Fruit fly (Drosophila melanogaster): Measurements from ENCODE around the gene subdued.
A peak's percentile ranks its signal among the peaks of the same experiment; 100 is the strongest.

Gene subdued

DNA sequence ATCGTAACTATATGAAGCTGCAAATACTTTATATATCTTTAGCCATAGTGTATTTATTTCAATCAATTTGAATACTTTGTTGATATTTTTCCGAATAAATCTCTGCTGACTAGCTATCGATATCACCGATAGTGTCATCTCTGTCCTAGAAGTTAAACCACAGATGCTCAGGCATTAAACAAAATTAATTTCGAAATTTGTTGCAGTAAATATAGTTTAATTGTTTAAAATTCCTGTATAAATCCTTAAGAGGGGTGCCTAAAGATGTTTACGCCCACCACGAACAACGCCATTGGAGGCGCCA is 2.3 kb upstream of the subdued start, which contains the start of gene Nup58 (continued):
- no peak for TF ChIP-seq CG6175 (GFP tag; IDR thresholded peaks at IDR 0.05)
- no peak for TF ChIP-seq CG8359 (GFP tag; optimal IDR thresholded peaks at IDR 0.05; ENCODE audit: borderline replicate concordance)
- TF ChIP-seq Lhr (GFP tag; optimal IDR thresholded peaks at IDR 0.05), result no peak
- no peak for TF ChIP-seq CG4617 (GFP tag; optimal IDR thresholded peaks at IDR 0.05; ENCODE audit: borderline replicate concordance)
- TF ChIP-seq Side (GFP tag; optimal IDR thresholded peaks at IDR 0.05), result no peak
- peak; percentile 88 for TF ChIP-seq Dll (GFP tag; IDR thresholded peaks at IDR 0.05; ENCODE audit: partially characterized antibody)
- no peak for TF ChIP-seq CG13624 (GFP tag; optimal IDR thresholded peaks at IDR 0.05)
- TF ChIP-seq Oli (tag; optimal IDR thresholded peaks at IDR 0.05), result no peak
- no peak for TF ChIP-seq pros (GFP tag; optimal IDR thresholded peaks at IDR 0.05)
- TF ChIP-seq CG34422 (GFP tag; IDR thresholded peaks at IDR 0.05), result peak; percentile 45; the same call in 1 of the 3 replicates
- no peak for TF ChIP-seq CG8388 (GFP tag; optimal IDR thresholded peaks at IDR 0.05)
- TF ChIP-seq Ptx1 (GFP tag; IDR thresholded peaks at IDR 0.05), result peak; percentile 14; the same call in 1 of the 2 replicates
- TF ChIP-seq HmgZ (tag; optimal IDR thresholded peaks at IDR 0.05), result no peak
- no peak for TF ChIP-seq kah (GFP tag; optimal IDR thresholded peaks at IDR 0.05)
- no peak for TF ChIP-seq CG11723 (GFP tag; optimal IDR thresholded peaks at IDR 0.05)
- no peak for TF ChIP-seq CG9437 (GFP tag; optimal IDR thresholded peaks at IDR 0.05)
- no peak for TF ChIP-seq az2 (GFP tag; optimal IDR thresholded peaks at IDR 0.05)
- TF ChIP-seq NFAT (GFP tag; IDR thresholded peaks at IDR 0.05), result peak; percentile 42; the same call in 1 of the 2 replicates
- TF ChIP-seq CG10267 (tag; optimal IDR thresholded peaks at IDR 0.05), result no peak
- no peak for TF ChIP-seq CG5953 (GFP tag; IDR thresholded peaks at IDR 0.05)
- no peak for TF ChIP-seq pfk (GFP tag; optimal IDR thresholded peaks at IDR 0.05)
- TF ChIP-seq CG7963 (GFP tag; IDR thresholded peaks at IDR 0.05; ENCODE audit: partially characterized antibody), result peak; percentile 70
- TF ChIP-seq Gsc (GFP tag; IDR thresholded peaks at IDR 0.05), result no peak
- TF ChIP-seq CG2889 (GFP tag; IDR thresholded peaks at IDR 0.05), result no peak
- no peak for TF ChIP-seq Hand (GFP tag; optimal IDR thresholded peaks at IDR 0.05)
- peak; percentile 76 for TF ChIP-seq CG16813 (GFP tag; IDR thresholded peaks at IDR 0.05; ENCODE audit: partially characterized antibody)
- TF ChIP-seq CG7786 (GFP tag; optimal IDR thresholded peaks at IDR 0.05), result no peak
- TF ChIP-seq CG10959 (GFP tag; IDR thresholded peaks at IDR 0.05), result no peak
- TF ChIP-seq Scr (GFP tag; IDR thresholded peaks at IDR 0.05; ENCODE audit: partially characterized antibody), result peak; percentile 89
- TF ChIP-seq Xbp1 (GFP tag; optimal IDR thresholded peaks at IDR 0.05), result peak; percentile 4
- no peak for TF ChIP-seq Ada2b (GFP tag; IDR thresholded peaks at IDR 0.05)
- TF ChIP-seq mam (GFP tag; optimal IDR thresholded peaks at IDR 0.05), result peak; percentile 17
- TF ChIP-seq zen2 (GFP tag; IDR thresholded peaks at IDR 0.05; ENCODE audit: partially characterized antibody), result peak; percentile 76
- TF ChIP-seq pum (GFP tag; optimal IDR thresholded peaks at IDR 0.05), result no peak
- no peak for TF ChIP-seq tin (GFP tag; optimal IDR thresholded peaks at IDR 0.05)
- no peak for TF ChIP-seq Elba2 (GFP tag; optimal IDR thresholded peaks at IDR 0.05)
- peak; percentile 86 for TF ChIP-seq CG13287 (GFP tag; IDR thresholded peaks at IDR 0.05; ENCODE audit: partially characterized antibody)
- TF ChIP-seq vnd (GFP tag; IDR thresholded peaks at IDR 0.05; ENCODE audit: partially characterized antibody), result peak; percentile 76
- TF ChIP-seq bbx (GFP tag; IDR thresholded peaks at IDR 0.05; ENCODE audit: partially characterized antibody), result peak; percentile 84
- no peak for TF ChIP-seq Abd-B (GFP tag; optimal IDR thresholded peaks at IDR 0.05)
- peak; percentile 20 for TF ChIP-seq NfI (GFP tag; optimal IDR thresholded peaks at IDR 0.05)
- TF ChIP-seq fd96Cb (tag; optimal IDR thresholded peaks at IDR 0.05), result no peak
- no peak for TF ChIP-seq CG4730 (GFP tag; IDR thresholded peaks at IDR 0.05)
- TF ChIP-seq pnt (GFP tag; optimal IDR thresholded peaks at IDR 0.05), result no peak
- TF ChIP-seq sna (GFP tag; IDR thresholded peaks at IDR 0.05; ENCODE audit: partially characterized antibody), result 0 out of 2 replicates have a peak, but pooled peaks have one; percentile 69
- no peak for TF ChIP-seq Adf1 (GFP tag; IDR thresholded peaks at IDR 0.05)
- no peak for TF ChIP-seq gt (GFP tag; IDR thresholded peaks at IDR 0.05)
- TF ChIP-seq tll (GFP tag; optimal IDR thresholded peaks at IDR 0.05), result peak in 1 of 2 experiments; percentile 9
- no peak for TF ChIP-seq ttk (GFP tag; IDR thresholded peaks at IDR 0.05)
- TF ChIP-seq ci (GFP tag; IDR thresholded peaks at IDR 0.05), result no peak
- TF ChIP-seq CG31224 (GFP tag; IDR thresholded peaks at IDR 0.05), result no peak

Measured in whole organism, embryonic.